Worm (Caenorhabditis elegans) whole organism, mixed stage, embryonic: ENCODE measurements around the gene F33G12.7.

Experiments
- elt-3 ChIP-seq: fragments of 150-350 bp; optimal IDR thresholded peaks from 2 replicates; lab custom pipeline; 2014; ENCODE audit warnings: missing biosample characterization, missing genetic modification characterization
- hlh-1 ChIP-seq: fragments of 150-350 bp; optimal IDR thresholded peaks from 2 replicates; lab custom pipeline; 2014; ENCODE audit warnings: missing biosample characterization, missing genetic modification reagents, missing genetic modification characterization
- lin-13 ChIP-seq: fragments of 150-350 bp; optimal IDR thresholded peaks from 2 replicates; lab custom pipeline; 2014; ENCODE audit warnings: missing biosample characterization, missing genetic modification characterization
- lin-32 ChIP-seq: fragments of 200-800 bp; sonication (Bioruptor generic); optimal IDR thresholded peaks from 2 replicates; lab custom pipeline; 2018; ENCODE audit warnings: mild to moderate bottlenecking, missing genetic modification characterization, missing compliant biosample characterization
- mab-5 ChIP-seq: fragments of 150-350 bp; optimal IDR thresholded peaks from 2 replicates; lab custom pipeline; 2014; ENCODE audit warnings: missing biosample characterization, missing genetic modification characterization
- nhr-12 ChIP-seq: fragments of 150-350 bp; optimal IDR thresholded peaks from 2 replicates; lab custom pipeline; 2014; ENCODE audit warnings: missing biosample characterization, missing genetic modification characterization
- nhr-76 ChIP-seq: sonication (generic microtip); optimal IDR thresholded peaks from 2 replicates; lab custom pipeline; 2017; ENCODE audit warnings: missing biosample characterization, missing genetic modification characterization
- snpc-4 ChIP-seq: fragments of 150-350 bp; optimal IDR thresholded peaks from 2 replicates; lab custom pipeline; 2014; ENCODE audit warnings: missing biosample characterization, missing genetic modification characterization
- unc-62 ChIP-seq: fragments of 150-350 bp; optimal IDR thresholded peaks from 2 replicates; lab custom pipeline; 2014; ENCODE audit warnings: missing biosample characterization, missing genetic modification reagents, missing genetic modification characterization
- zip-8 ChIP-seq: fragments of 150-350 bp; optimal IDR thresholded peaks from 2 replicates; lab custom pipeline; 2014; ENCODE audit warnings: missing biosample characterization, missing genetic modification characterization
- ztf-11 ChIP-seq: fragments of 150-350 bp; optimal IDR thresholded peaks from 2 replicates; lab custom pipeline; 2014; ENCODE audit warnings: missing biosample characterization, missing genetic modification characterization

DNA sequence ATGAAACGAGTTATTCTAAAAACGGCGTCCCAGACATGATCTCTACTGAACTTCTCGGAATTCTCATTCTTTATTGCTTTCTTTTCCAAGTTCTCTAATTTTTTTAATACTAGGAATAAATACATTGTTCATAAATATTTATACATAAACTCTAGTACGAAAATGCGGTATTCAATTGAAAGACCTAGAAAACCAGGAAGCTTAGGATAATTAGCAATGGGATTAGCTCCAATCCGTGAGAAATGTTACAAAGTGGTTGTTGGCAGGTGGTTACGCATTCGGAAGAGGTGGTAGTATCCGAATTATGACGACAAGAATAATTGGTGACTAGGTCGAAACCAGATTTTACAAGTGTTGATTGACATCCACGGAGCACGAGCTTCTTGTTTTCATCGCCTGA, 26.5 kb upstream of the F33G12.7 start:
- TF ChIP-seq unc-62 (no peak), zip-8 (tag; lab: Kevin White, UChicago) (no peak), hlh-1 (tag; lab: Kevin White, UChicago) (no peak), nhr-12 (no peak), lin-32 (GFP tag; lab: Kevin White, UChicago) (no peak), mab-5 (tag; lab: Kevin White, UChicago) (no peak), elt-3 (tag; lab: Kevin White, UChicago) (no peak), nhr-76 (tag; lab: Kevin White, UChicago) (no peak), snpc-4 (tag; lab: Kevin White, UChicago) (no peak), ztf-11 (no peak), lin-13 (no peak)
